Worm (Caenorhabditis elegans) whole organism, L4/young adult: ENCODE data around the gene clec-119.
"Not testable (repeated sequence)": the region's sequence is repeated elsewhere in the genome, so short reads cannot be mapped to it uniquely, and the experiment has no call there.

Experiments used
- W03F9.2 ChIP-seq: fragments of 150-350 bp; optimal IDR thresholded peaks from 2 replicates; lab custom pipeline; 2014; ENCODE audit warnings: missing biosample characterization, missing genetic modification characterization
- dao-5 ChIP-seq: sonication (generic microtip); optimal IDR thresholded peaks from 2 replicates; lab custom pipeline; 2016; ENCODE audit warnings: missing genotype, missing genetic modification characterization, moderate library complexity, missing compliant biosample characterization
- him-1 ChIP-seq: sonication (generic microtip); optimal IDR thresholded peaks from 2 replicates; lab custom pipeline; 2016; ENCODE audit warnings: missing genotype, missing genetic modification reagents, missing genetic modification characterization, missing compliant biosample characterization

clec-119 gene

ce11 chrII:1252259-1252658 is 3.5 kb upstream of the clec-119 start, which contains the start of gene lin-42:
Gene lin-42 (minus strand): TSS chrII:1252359.
- TF ChIP-seq him-1 (tag; lab: Kevin White, UChicago) (no peak), W03F9.2 (no peak), dao-5 (tag; lab: Kevin White, UChicago) (no peak)

ce11 chrII:1256742-1257141 is 1.0 kb downstream of the clec-119 start:
- TF ChIP-seq dao-5 (tag; lab: Kevin White, UChicago), result no peak
- no peak for TF ChIP-seq W03F9.2
- TF ChIP-seq him-1 (tag; lab: Kevin White, UChicago), result no peak

ce11 chrII:1258634-1259033 is 2.9 kb downstream of the clec-119 start, which contains the start of gene clpr-2:
Gene clpr-2 (plus strand): TSS chrII:1258934.
- TF ChIP-seq W03F9.2, result no peak
- TF ChIP-seq him-1 (tag; lab: Kevin White, UChicago), result no peak
- TF ChIP-seq dao-5 (tag; lab: Kevin White, UChicago), result no peak

ce11 chrII:1266790-1267189 is 11.1 kb downstream of the clec-119 start, which contains the start of gene oac-30:
Gene oac-30 (minus strand): TSS chrII:1266890.
- no peak for TF ChIP-seq W03F9.2
- no peak for TF ChIP-seq him-1 (tag; lab: Kevin White, UChicago)
- no peak for TF ChIP-seq dao-5 (tag; lab: Kevin White, UChicago)

ce11 chrII:1271814-1272213 is 16.1 kb downstream of the clec-119 start, which contains the start of gene srw-66:
Gene srw-66 (minus strand): TSS chrII:1271914.
- TF ChIP-seq dao-5 (tag; lab: Kevin White, UChicago) (no peak), W03F9.2 (no peak), him-1 (tag; lab: Kevin White, UChicago) (no peak)

ce11 chrII:1275439-1275838 is 19.7 kb downstream of the clec-119 start, which contains the start of gene Y57G7A.5:
Gene Y57G7A.5 (minus strand): TSS chrII:1275539.
- TF ChIP-seq W03F9.2 (no peak), him-1 (tag; lab: Kevin White, UChicago) (no peak)

- TF ChIP-seq W03F9.2 (no peak), dao-5 (tag; lab: Kevin White, UChicago) (no peak), him-1 (tag; lab: Kevin White, UChicago) (no peak)
Observed at ce11 chrII:1276778-1277177, 21.0 kb downstream of the clec-119 start, which contains the start of gene Y57G7A.11. Gene Y57G7A.11 (minus strand): TSS chrII:1276878.

- not testable (repeated sequence) for TF ChIP-seq W03F9.2; dao-5 (tag; lab: Kevin White, UChicago); him-1 (tag; lab: Kevin White, UChicago)
Observed at ce11 chrII:1278350-1278749, 22.6 kb downstream of the clec-119 start, which contains the start of gene srz-63. Gene srz-63 (plus strand): TSS chrII:1278650.

ce11 chrII:1284985-1285384 is 29.2 kb downstream of the clec-119 start:
- no peak for TF ChIP-seq him-1 (tag; lab: Kevin White, UChicago)
- TF ChIP-seq dao-5 (tag; lab: Kevin White, UChicago), result no peak
- no peak for TF ChIP-seq W03F9.2

ce11 chrII:1285514-1285913 is 29.8 kb downstream of the clec-119 start, which contains the start of the genes Y57G7A.6 and Y57G7A.3:
Gene Y57G7A.6 (minus strand): TSS chrII:1285614.
Gene Y57G7A.3 (plus strand): TSS chrII:1285782.
- TF ChIP-seq dao-5 (tag; lab: Kevin White, UChicago) (no peak), him-1 (tag; lab: Kevin White, UChicago) (no peak), W03F9.2 (no peak)

ce11 chrII:1293157-1293556 is 37.4 kb downstream of the clec-119 start, which contains the start of gene srz-64:
Gene srz-64 (minus strand): TSS chrII:1293257.
- no peak for TF ChIP-seq dao-5 (tag; lab: Kevin White, UChicago)
- no peak for TF ChIP-seq him-1 (tag; lab: Kevin White, UChicago)
- TF ChIP-seq W03F9.2, result no peak

ce11 chrII:1295776-1296175 is 40.0 kb downstream of the clec-119 start, which contains the start of gene Y57G7A.2:
Gene Y57G7A.2 (plus strand): TSS chrII:1296076.
- TF ChIP-seq him-1 (tag; lab: Kevin White, UChicago) (no peak), dao-5 (tag; lab: Kevin White, UChicago) (no peak), W03F9.2 (no peak)

ce11 chrII:1297044-1297696 is 41.4 kb downstream of the clec-119 start:
- no peak for TF ChIP-seq W03F9.2
- TF ChIP-seq dao-5 (tag; lab: Kevin White, UChicago), result no peak
- no peak for TF ChIP-seq him-1 (tag; lab: Kevin White, UChicago)

ce11 chrII:1297697-1298093 is 42.0 kb downstream of the clec-119 start:
- TF ChIP-seq dao-5 (tag; lab: Kevin White, UChicago) (no peak), him-1 (tag; lab: Kevin White, UChicago) (no peak), W03F9.2 (no peak)
